Worm (Caenorhabditis elegans): Measurements from ENCODE around the gene T23G7.3.

- TF ChIP-seq ceh-39 (tag; optimal IDR thresholded peaks at IDR 0.05) (no peak), ceh-83 (GFP tag; optimal IDR thresholded peaks at IDR 0.05) (no peak), flh-1 (GFP tag; optimal IDR thresholded peaks at IDR 0.05) (no peak), tbx-8 (GFP tag; optimal IDR thresholded peaks at IDR 0.05) (no peak), snpc-4 (tag; optimal IDR thresholded peaks at IDR 0.05) (no peak), lin-13 (tag; optimal IDR thresholded peaks at IDR 0.05) (no peak), ces-1 (GFP tag; optimal IDR thresholded peaks at IDR 0.05) (no peak), pha-4 (tag; optimal IDR thresholded peaks at IDR 0.05) (no peak), unc-62 (GFP tag; optimal IDR thresholded peaks at IDR 0.05) (no peak), nhr-237 (tag; optimal IDR thresholded peaks at IDR 0.05) (no peak), mep-1 (tag; optimal IDR thresholded peaks at IDR 0.05) (no peak), nhr-76 (tag; optimal IDR thresholded peaks at IDR 0.05) (no peak), sem-2 (GFP tag; optimal IDR thresholded peaks at IDR 0.05) (no peak)
Observed at ce11 chrII:9173471-9173870, 5.8 kb upstream of the T23G7.3 start.

Data from whole organism, mixed stage, embryonic.